Fruit fly (Drosophila melanogaster) whole organism, larva: Measurements from ENCODE around the gene CG10481.

Experiments used
- noc ChIP-seq: fragments of 200-800 bp; sonication (Bioruptor generic); optimal IDR thresholded peaks from 3 replicates; lab custom pipeline; 2019; ENCODE audit warnings: missing biosample characterization, mild to moderate bottlenecking, missing genetic modification characterization, moderate library complexity

CG10481 gene

dm6 chr2L:19892450-19892849 lies at the start of gene CG10481:
TSS of gene CG10481 (minus strand) at chr2L:19892550.
- TF ChIP-seq noc (tag; lab: Kevin White, UChicago): no peak

dm6 chr2L:19941352-19941851 lies 49.1 kb upstream of the CG10481 start:
- peak; percentile 78 for TF ChIP-seq noc (tag; lab: Kevin White, UChicago)

dm6 chr2L:19940036-19940435 lies 47.7 kb upstream of the CG10481 start:
- TF ChIP-seq noc (tag; lab: Kevin White, UChicago): no peak

- TF ChIP-seq noc (tag; lab: Kevin White, UChicago): no peak
Observed at dm6 chr2L:19937804-19938461, 45.6 kb upstream of the CG10481 start.

- TF ChIP-seq noc (tag; lab: Kevin White, UChicago): peak; percentile 58
Observed at dm6 chr2L:19935085-19935846, 42.9 kb upstream of the CG10481 start.

dm6 chr2L:19932523-19932922 lies 40.2 kb upstream of the CG10481 start:
- TF ChIP-seq noc (tag; lab: Kevin White, UChicago): no peak

dm6 chr2L:19930102-19930501 lies 37.8 kb upstream of the CG10481 start:
- peak; percentile 8 for TF ChIP-seq noc (tag; lab: Kevin White, UChicago)

dm6 chr2L:19923786-19924185 lies 31.4 kb upstream of the CG10481 start:
- no peak for TF ChIP-seq noc (tag; lab: Kevin White, UChicago)

- TF ChIP-seq noc (tag; lab: Kevin White, UChicago): no peak
Observed at dm6 chr2L:19917860-19918259, 25.5 kb upstream of the CG10481 start.

dm6 chr2L:19916982-19917381 lies 24.6 kb upstream of the CG10481 start:
- no peak for TF ChIP-seq noc (tag; lab: Kevin White, UChicago)

dm6 chr2L:19915195-19915594 lies 22.8 kb upstream of the CG10481 start:
- TF ChIP-seq noc (tag; lab: Kevin White, UChicago): no peak

- TF ChIP-seq noc (tag; lab: Kevin White, UChicago): no peak
Observed at dm6 chr2L:19913416-19913815, 21.1 kb upstream of the CG10481 start, which contains the start of gene TotE. TSS of gene TotE (minus strand) at chr2L:19913516.

- no peak for TF ChIP-seq noc (tag; lab: Kevin White, UChicago)
Observed at dm6 chr2L:19912277-19912676, 19.9 kb upstream of the CG10481 start, which contains the start of gene TotF. TSS of gene TotF (minus strand) at chr2L:19912377.

dm6 chr2L:19907784-19908183 lies 15.4 kb upstream of the CG10481 start:
- no peak for TF ChIP-seq noc (tag; lab: Kevin White, UChicago)

dm6 chr2L:19905233-19905632 lies 12.9 kb upstream of the CG10481 start:
- no peak for TF ChIP-seq noc (tag; lab: Kevin White, UChicago)

- no peak for TF ChIP-seq noc (tag; lab: Kevin White, UChicago)
Observed at dm6 chr2L:19902693-19903267, 10.4 kb upstream of the CG10481 start.
